Worm (Caenorhabditis elegans) whole organism, midembryonic: ENCODE data around the gene M04D8.7.

Source experiments
- T22C8.4 ChIP-seq: fragments of 200-800 bp; sonication (Bioruptor generic); IDR thresholded peaks from 2 replicates; pipeline ENCODE4 v1.3.6; 2022; ENCODE audit warnings: missing genetic modification characterization, missing compliant biosample characterization
- cog-1 ChIP-seq: sonication (generic microtip); optimal IDR thresholded peaks from 2 replicates; lab custom pipeline; 2016; ENCODE audit warnings: missing genetic modification characterization, missing compliant biosample characterization
- flt-1 ChIP-seq: fragments of 200-800 bp; sonication (Bioruptor generic); IDR thresholded peaks from 2 replicates; pipeline ENCODE4 v1.3.6; 2022; ENCODE audit warnings: missing genetic modification characterization, missing compliant biosample characterization
- ref-1 ChIP-seq: fragments of 200-800 bp; sonication (Bioruptor generic); conservative IDR thresholded peaks from 2 replicates; pipeline ENCODE4 v1.3.6; 2022; ENCODE audit warnings: missing genetic modification reagents, missing genetic modification characterization, missing compliant biosample characterization
- tab-1 ChIP-seq: fragments of 200-800 bp; sonication (Bioruptor generic); IDR thresholded peaks from 2 replicates; pipeline ENCODE4 v1.3.6; 2022; ENCODE audit warnings: missing genetic modification characterization, missing compliant biosample characterization
- ztf-29 ChIP-seq: fragments of 200-800 bp; sonication (Bioruptor generic); IDR thresholded peaks from 2 replicates; pipeline ENCODE4 v1.3.6; 2022; ENCODE audit warnings: missing genetic modification reagents, missing genetic modification characterization, missing compliant biosample characterization

DNA sequence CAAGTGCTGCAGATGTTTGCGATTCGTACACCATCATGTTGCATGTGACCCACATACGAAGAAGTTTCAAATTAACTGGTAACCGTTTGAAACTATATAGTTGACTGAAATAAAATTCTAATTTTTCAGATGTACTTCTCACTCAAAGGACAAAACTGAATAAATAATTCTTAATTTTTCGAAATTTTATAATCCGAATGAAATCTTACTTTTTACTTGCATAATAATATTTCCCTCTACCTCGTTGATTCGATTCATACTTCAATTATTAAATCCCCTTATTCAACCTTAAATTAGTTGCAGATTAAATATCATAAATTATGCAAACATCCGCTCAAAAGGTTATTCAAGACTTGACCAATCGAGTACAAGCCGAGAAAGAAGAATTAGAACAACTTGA, 48.7 kb downstream of the M04D8.7 start, which contains the start of gene T16H12.2:
- no peak for TF ChIP-seq T22C8.4 (GFP tag; lab: Robert Waterston, UW)
- no peak for TF ChIP-seq ref-1 (GFP tag; lab: Robert Waterston, UW)
- TF ChIP-seq flt-1 (GFP tag; lab: Robert Waterston, UW) = no peak
- TF ChIP-seq ztf-29 (GFP tag; lab: Robert Waterston, UW) = no peak
- no peak for TF ChIP-seq cog-1 (tag; lab: Kevin White, UChicago)
- no peak for TF ChIP-seq tab-1 (GFP tag; lab: Robert Waterston, UW)
